Worm (Caenorhabditis elegans): ENCODE measurements around the gene C42C1.9.
"Not testable (repeated sequence)": the region's sequence is repeated elsewhere in the genome, so short reads cannot be mapped to it uniquely, and the experiment has no call there.

Gene C42C1.9

ce11 chrIV:12282873-12283272 is 6.4 kb upstream of the C42C1.9 start, which contains the start of gene hpo-12:
Gene hpo-12 (plus strand): TSS chrIV:12283173.
- TF ChIP-seq W03F9.2 (tag; optimal IDR thresholded peaks at IDR 0.05) (no peak), him-1 (tag; optimal IDR thresholded peaks at IDR 0.05) (no peak), dao-5 (tag; optimal IDR thresholded peaks at IDR 0.05) (no peak)

- no peak for TF ChIP-seq him-1 (tag; optimal IDR thresholded peaks at IDR 0.05)
- TF ChIP-seq dao-5 (tag; optimal IDR thresholded peaks at IDR 0.05), result no peak
- TF ChIP-seq W03F9.2 (tag; optimal IDR thresholded peaks at IDR 0.05), result no peak
These were observed 1.6 kb upstream of the C42C1.9 start, which contains the start of gene erl-1 for ce11 chrIV:12287628-12288027. Gene erl-1 (plus strand): TSS chrIV:12287928.

- no peak for TF ChIP-seq W03F9.2 (tag; optimal IDR thresholded peaks at IDR 0.05)
- TF ChIP-seq him-1 (tag; optimal IDR thresholded peaks at IDR 0.05), result no peak
- no peak for TF ChIP-seq dao-5 (tag; optimal IDR thresholded peaks at IDR 0.05)
These were observed 1.5 kb downstream of the C42C1.9 start, which contains the start of gene C42C1.8 for ce11 chrIV:12290744-12291143. Gene C42C1.8 (plus strand): TSS chrIV:12291044.

ce11 chrIV:12301161-12301560 is 11.9 kb downstream of the C42C1.9 start, which contains the start of gene oac-59:
Gene oac-59 (minus strand): TSS chrIV:12301261.
- TF ChIP-seq W03F9.2 (tag; optimal IDR thresholded peaks at IDR 0.05) (no peak), dao-5 (tag; optimal IDR thresholded peaks at IDR 0.05) (no peak), him-1 (tag; optimal IDR thresholded peaks at IDR 0.05) (no peak)

ce11 chrIV:12302885-12303284 is 13.6 kb downstream of the C42C1.9 start:
- TF ChIP-seq dao-5 (tag; optimal IDR thresholded peaks at IDR 0.05) (no peak), him-1 (tag; optimal IDR thresholded peaks at IDR 0.05) (no peak), W03F9.2 (tag; optimal IDR thresholded peaks at IDR 0.05) (no peak)

ce11 chrIV:12304750-12305149 is 15.5 kb downstream of the C42C1.9 start:
- TF ChIP-seq him-1 (tag; optimal IDR thresholded peaks at IDR 0.05), result no peak
- TF ChIP-seq dao-5 (tag; optimal IDR thresholded peaks at IDR 0.05), result no peak
- no peak for TF ChIP-seq W03F9.2 (tag; optimal IDR thresholded peaks at IDR 0.05)

- TF ChIP-seq dao-5 (tag; optimal IDR thresholded peaks at IDR 0.05) (no peak), him-1 (tag; optimal IDR thresholded peaks at IDR 0.05) (no peak), W03F9.2 (tag; optimal IDR thresholded peaks at IDR 0.05) (no peak)
These were observed 16.7 kb downstream of the C42C1.9 start for ce11 chrIV:12305956-12306355.

- no peak for TF ChIP-seq him-1 (tag; optimal IDR thresholded peaks at IDR 0.05)
- no peak for TF ChIP-seq dao-5 (tag; optimal IDR thresholded peaks at IDR 0.05)
- no peak for TF ChIP-seq W03F9.2 (tag; optimal IDR thresholded peaks at IDR 0.05)
These were observed 18.5 kb downstream of the C42C1.9 start, which contains the start of gene oac-57 for ce11 chrIV:12307720-12308119. Gene oac-57 (minus strand): TSS chrIV:12307820.

- TF ChIP-seq dao-5 (tag; optimal IDR thresholded peaks at IDR 0.05), result no peak
- TF ChIP-seq him-1 (tag; optimal IDR thresholded peaks at IDR 0.05), result no peak
- TF ChIP-seq W03F9.2 (tag; optimal IDR thresholded peaks at IDR 0.05), result no peak
These were observed 22.3 kb downstream of the C42C1.9 start, which contains the start of gene oac-58 for ce11 chrIV:12311597-12311996. Gene oac-58 (minus strand): TSS chrIV:12311697.

ce11 chrIV:12326932-12327331 is 37.7 kb downstream of the C42C1.9 start, which contains the start of gene F19B6.3:
Gene F19B6.3 (plus strand): TSS chrIV:12327232.
- TF ChIP-seq dao-5, W03F9.2, him-1 (tag; optimal IDR thresholded peaks at IDR 0.05): not testable (repeated sequence)

- TF ChIP-seq W03F9.2 (tag; optimal IDR thresholded peaks at IDR 0.05), result no peak
- no peak for TF ChIP-seq him-1 (tag; optimal IDR thresholded peaks at IDR 0.05)
- TF ChIP-seq dao-5 (tag; optimal IDR thresholded peaks at IDR 0.05), result no peak
These were observed 41.7 kb downstream of the C42C1.9 start, which contains the start of gene ufd-1 for ce11 chrIV:12330840-12331359. Gene ufd-1 (minus strand): TSS chrIV:12330890.

- TF ChIP-seq W03F9.2 (tag; optimal IDR thresholded peaks at IDR 0.05) (no peak), him-1 (tag; optimal IDR thresholded peaks at IDR 0.05) (no peak), dao-5 (tag; optimal IDR thresholded peaks at IDR 0.05) (no peak)
These were observed 44.9 kb downstream of the C42C1.9 start for ce11 chrIV:12334142-12334541.

- TF ChIP-seq him-1 (tag; optimal IDR thresholded peaks at IDR 0.05), result no peak
- no peak for TF ChIP-seq dao-5 (tag; optimal IDR thresholded peaks at IDR 0.05)
- no peak for TF ChIP-seq W03F9.2 (tag; optimal IDR thresholded peaks at IDR 0.05)
These were observed 45.5 kb downstream of the C42C1.9 start for ce11 chrIV:12334708-12335107.

ce11 chrIV:12335248-12335647 is 46.0 kb downstream of the C42C1.9 start:
- TF ChIP-seq him-1 (tag; optimal IDR thresholded peaks at IDR 0.05) (no peak), W03F9.2 (tag; optimal IDR thresholded peaks at IDR 0.05) (no peak), dao-5 (tag; optimal IDR thresholded peaks at IDR 0.05) (no peak)

ce11 chrIV:12335798-12336197 is 46.5 kb downstream of the C42C1.9 start, which contains the start of gene F19B6.1:
Gene F19B6.1 (minus strand): TSS chrIV:12336075.
- TF ChIP-seq dao-5 (tag; optimal IDR thresholded peaks at IDR 0.05), result no peak
- no peak for TF ChIP-seq W03F9.2 (tag; optimal IDR thresholded peaks at IDR 0.05)
- no peak for TF ChIP-seq him-1 (tag; optimal IDR thresholded peaks at IDR 0.05)

Data from whole organism, L4/young adult.